Fruit fly (Drosophila melanogaster) whole organism, adult: ENCODE data around the gene Sec16.

Experiments used
- CG11617 ChIP-seq: fragments of 200-800 bp; sonication (Bioruptor generic); optimal IDR thresholded peaks from 2 replicates; lab custom pipeline; 2017; ENCODE audit warnings: mild to moderate bottlenecking, missing biosample characterization, missing genetic modification reagents, missing genetic modification characterization
- CG12768 ChIP-seq: fragments of 200-800 bp; sonication (Bioruptor generic); optimal IDR thresholded peaks from 2 replicates; lab custom pipeline; 2017; ENCODE audit warnings: missing biosample characterization, missing genetic modification characterization, mild to moderate bottlenecking, moderate library complexity, missing genetic modification reagents
- CG14711 ChIP-seq: fragments of 200-800 bp; sonication (Bioruptor generic); optimal IDR thresholded peaks from 2 replicates; lab custom pipeline; 2018; ENCODE audit warnings: missing biosample characterization, mild to moderate bottlenecking, missing genetic modification characterization, moderate library complexity
- CG1620 ChIP-seq: fragments of 200-800 bp; sonication (Bioruptor generic); optimal IDR thresholded peaks from 2 replicates; lab custom pipeline; 2016; ENCODE audit warnings: missing biosample characterization, missing genetic modification characterization
- CG33017 ChIP-seq: fragments of 200-800 bp; sonication (Bioruptor generic); optimal IDR thresholded peaks from 2 replicates; lab custom pipeline; 2018; ENCODE audit warnings: missing biosample characterization, mild to moderate bottlenecking, missing genetic modification characterization, moderate library complexity
- CG7101 ChIP-seq: fragments of 200-800 bp; sonication (Bioruptor generic); optimal IDR thresholded peaks from 2 replicates; lab custom pipeline; 2018; ENCODE audit warnings: missing biosample characterization, mild to moderate bottlenecking, missing genetic modification characterization, moderate library complexity
- bab1 ChIP-seq: fragments of 200-800 bp; sonication (Bioruptor generic); optimal IDR thresholded peaks from 3 replicates; lab custom pipeline; 2019; ENCODE audit warnings: missing biosample characterization, mild to moderate bottlenecking, missing genetic modification characterization, moderate library complexity
- cic ChIP-seq: fragments of 200-800 bp; sonication (Bioruptor generic); optimal IDR thresholded peaks from 2 replicates; lab custom pipeline; 2017; ENCODE audit warnings: missing biosample characterization, mild to moderate bottlenecking, missing genetic modification characterization, moderate library complexity
- kay ChIP-seq: fragments of 200-800 bp; sonication (Bioruptor generic); peaks from one replicate; lab custom pipeline; 2016; ENCODE audit warnings: missing biosample characterization, missing genetic modification characterization, borderline replicate concordance

dm6 chrX:12595610-12596336, at the start of gene Sec16, which contains the start of gene CG1824:
- TF ChIP-seq CG1620 (peak; percentile 45), bab1 (GFP tag; lab: Kevin White, UChicago) (no peak), cic (no peak), CG7101 (peak; percentile 61), kay (GFP tag; lab: Kevin White, UChicago) (no peak), CG33017 (tag; lab: Kevin White, UChicago) (no peak), CG14711 (tag; lab: Kevin White, UChicago) (peak; percentile 31), CG12768 (GFP tag; lab: Kevin White, UChicago) (no peak), CG11617 (GFP tag; lab: Kevin White, UChicago) (peak; percentile 69)
